Worm (Caenorhabditis elegans): ENCODE measurements around the gene T26A5.6.
A peak's percentile ranks its signal among the peaks of the same experiment; 100 is the strongest.

The T26A5.6 gene

ce11 chrIII:6402346-6402745 is 48.1 kb downstream of the T26A5.6 start (continued):
- TF ChIP-seq snpc-4 (tag; optimal IDR thresholded peaks at IDR 0.05), result no peak
- TF ChIP-seq fos-1 (tag; optimal IDR thresholded peaks at IDR 0.05), result no peak
- TF ChIP-seq nhr-47 (tag; optimal IDR thresholded peaks at IDR 0.05), result peak; percentile 32
- peak; percentile 54 for TF ChIP-seq tbx-2 (tag; optimal IDR thresholded peaks at IDR 0.05)
- no peak for TF ChIP-seq unc-30 (tag; optimal IDR thresholded peaks at IDR 0.05)
- TF ChIP-seq ceh-88 (GFP tag; IDR thresholded peaks at IDR 0.05), result peak; percentile 13; the same call in 1 of the 2 replicates
- TF ChIP-seq lir-3 (tag; optimal IDR thresholded peaks at IDR 0.05; ENCODE audit: poor library complexity), result peak; percentile 40
- peak; percentile 23 for TF ChIP-seq sup-37 (GFP tag; optimal IDR thresholded peaks at IDR 0.05)
- TF ChIP-seq pag-3 (tag; optimal IDR thresholded peaks at IDR 0.05; ENCODE audit: borderline replicate concordance, insufficient read depth), result no peak
- no peak for TF ChIP-seq mef-2 (tag; optimal IDR thresholded peaks at IDR 0.05)
- no peak for TF ChIP-seq tlp-1 (tag; optimal IDR thresholded peaks at IDR 0.05)
- no peak for TF ChIP-seq elt-2 (tag; optimal IDR thresholded peaks at IDR 0.05)
- TF ChIP-seq nhr-11 (tag; optimal IDR thresholded peaks at IDR 0.05), result peak; percentile 58
- TF ChIP-seq lsy-2 (tag; optimal IDR thresholded peaks at IDR 0.05), result peak; percentile 22 to 51
- no peak for TF ChIP-seq ceh-8 (GFP tag; optimal IDR thresholded peaks at IDR 0.05)
- TF ChIP-seq C04F5.9 (tag; optimal IDR thresholded peaks at IDR 0.05), result no peak
- TF ChIP-seq sptf-1 (tag; optimal IDR thresholded peaks at IDR 0.05), result no peak
- TF ChIP-seq dpl-1 (GFP tag; optimal IDR thresholded peaks at IDR 0.05), result no peak
- TF ChIP-seq xbp-1 (tag; optimal IDR thresholded peaks at IDR 0.05), result peak; percentile 78
- TF ChIP-seq hlh-17 (GFP tag; optimal IDR thresholded peaks at IDR 0.05; ENCODE audit: borderline replicate concordance), result no peak
- TF ChIP-seq sox-4 (tag; optimal IDR thresholded peaks at IDR 0.05), result no peak
- TF ChIP-seq fkh-8 (tag; optimal IDR thresholded peaks at IDR 0.05), result no peak
- peak; percentile 18 for TF ChIP-seq nhr-20 (tag; optimal IDR thresholded peaks at IDR 0.05)
- TF ChIP-seq rnt-1 (tag; optimal IDR thresholded peaks at IDR 0.05), result peak; percentile 86
- no peak for TF ChIP-seq C34B4.2 (tag; optimal IDR thresholded peaks at IDR 0.05)
- no peak for TF ChIP-seq fkh-10 (GFP tag; optimal IDR thresholded peaks at IDR 0.05)
- TF ChIP-seq nhr-28 (tag; optimal IDR thresholded peaks at IDR 0.05), result no peak
- no peak for TF ChIP-seq irx-1 (tag; optimal IDR thresholded peaks at IDR 0.05)
- no peak for TF ChIP-seq pqm-1 (tag; optimal IDR thresholded peaks at IDR 0.05)
- TF ChIP-seq nhr-19 (GFP tag; conservative IDR thresholded peaks at IDR 0.05), result peak; percentile 73
- peak in 1 of 2 experiments; percentile 11 for TF ChIP-seq efl-1 (optimal IDR thresholded peaks at IDR 0.05)
- TF ChIP-seq efl-1 (GFP tag; optimal IDR thresholded peaks at IDR 0.05 in 1 of 2), result peak in 1 of 2 experiments; percentile 49
- TF ChIP-seq isw-1 (GFP tag; IDR thresholded peaks at IDR 0.05), result no peak
- TF ChIP-seq ets-5 (GFP tag; IDR thresholded peaks at IDR 0.05), result no peak
- TF ChIP-seq nhr-12 (tag; optimal IDR thresholded peaks at IDR 0.05), result no peak
- no peak for TF ChIP-seq C16A3.4 (tag; optimal IDR thresholded peaks at IDR 0.05)
- TF ChIP-seq egl-13 (tag; optimal IDR thresholded peaks at IDR 0.05), result no peak
- TF ChIP-seq nhr-84 (tag; optimal IDR thresholded peaks at IDR 0.05), result no peak
- no peak for TF ChIP-seq hlh-4 (tag; optimal IDR thresholded peaks at IDR 0.05)
- TF ChIP-seq alr-1 (tag; optimal IDR thresholded peaks at IDR 0.05; ENCODE audit: borderline replicate concordance), result no peak
- no peak for TF ChIP-seq efl-3 (GFP tag; optimal IDR thresholded peaks at IDR 0.05)
- no peak for TF ChIP-seq zip-4 (GFP tag; optimal IDR thresholded peaks at IDR 0.05)
- no peak for TF ChIP-seq fkh-4 (tag; optimal IDR thresholded peaks at IDR 0.05; ENCODE audit: borderline replicate concordance)
- TF ChIP-seq nhr-76 (tag; optimal IDR thresholded peaks at IDR 0.05), result no peak
- TF ChIP-seq blmp-1 (tag; optimal IDR thresholded peaks at IDR 0.05), result no peak
- no peak for TF ChIP-seq ceh-63 (GFP tag; optimal IDR thresholded peaks at IDR 0.05)
- no peak for TF ChIP-seq ztf-11 (tag; optimal IDR thresholded peaks at IDR 0.05)
- TF ChIP-seq vab-15 (tag; optimal IDR thresholded peaks at IDR 0.05), result no peak
- TF ChIP-seq skn-1 (tag; optimal IDR thresholded peaks at IDR 0.05), result no peak
- no peak for TF ChIP-seq nhr-85 (tag)
- TF ChIP-seq aha-1 (tag; optimal IDR thresholded peaks at IDR 0.05), result no peak
- TF ChIP-seq ceh-90 (tag; optimal IDR thresholded peaks at IDR 0.05), result no peak
- TF ChIP-seq Y116A8C.19 (tag; optimal IDR thresholded peaks at IDR 0.05; ENCODE audit: borderline replicate concordance), result no peak
- TF ChIP-seq ztf-4 (tag; optimal IDR thresholded peaks at IDR 0.05), result no peak

Data from whole organism, L1 larva.